Fruit fly (Drosophila melanogaster) whole organism, embryonic: ENCODE measurements around the gene CG32573.

Experiments
- Asciz ChIP-seq: fragments of 200-800 bp; sonication (Bioruptor generic); optimal IDR thresholded peaks from 2 replicates; lab custom pipeline; 2017; ENCODE audit warnings: missing biosample characterization, mild to moderate bottlenecking, missing genetic modification characterization, missing genetic modification reagents
- BEAF-32 ChIP-seq: fragments of 200-800 bp; sonication (Bioruptor generic); optimal IDR thresholded peaks from 3 replicates; lab custom pipeline; 2017; ENCODE audit warnings: missing biosample characterization, missing genetic modification characterization, mild to moderate bottlenecking, moderate library complexity, missing genetic modification reagents
- CG10366 ChIP-seq: fragments of 200-800 bp; sonication (Bioruptor generic); IDR thresholded peaks from 2 replicates; pipeline ENCODE4 v1.3.6; 2022; ENCODE audit warnings: missing biosample characterization, missing genetic modification characterization
- CG11723 ChIP-seq: fragments of 200-800 bp; sonication (Bioruptor generic); optimal IDR thresholded peaks from 2 replicates; lab custom pipeline; 2017; ENCODE audit warnings: missing biosample characterization, mild to moderate bottlenecking, missing genetic modification characterization
- CG1233 ChIP-seq: fragments of 200-800 bp; sonication (Bioruptor generic); optimal IDR thresholded peaks from 4 replicates; lab custom pipeline; 2018; ENCODE audit warnings: missing biosample characterization, mild to moderate bottlenecking, missing genetic modification characterization
- CG12659 ChIP-seq: fragments of 200-800 bp; sonication (Bioruptor generic); optimal IDR thresholded peaks from 3 replicates; lab custom pipeline; 2017; ENCODE audit warnings: mild to moderate bottlenecking, missing biosample characterization, missing genetic modification reagents, missing genetic modification characterization
- CG13123 ChIP-seq: fragments of 200-800 bp; sonication (Bioruptor generic); optimal IDR thresholded peaks from 2 replicates; lab custom pipeline; 2016; ENCODE audit warnings: missing biosample characterization, missing genetic modification characterization
- CG14050 ChIP-seq: fragments of 200-800 bp; sonication (Bioruptor generic); IDR thresholded peaks from 3 replicates; pipeline ENCODE4 v1.3.6; 2022; ENCODE audit warnings: missing biosample characterization, missing genetic modification characterization
- CG14441 ChIP-seq: fragments of 200-800 bp; sonication (Bioruptor generic); IDR thresholded peaks from 2 replicates; pipeline ENCODE4 v1.3.6; 2022; ENCODE audit warnings: missing biosample characterization, missing genetic modification characterization
- CG15011 ChIP-seq: fragments of 200-800 bp; sonication (Bioruptor generic); optimal IDR thresholded peaks from 3 replicates; lab custom pipeline; 2018; ENCODE audit warnings: missing biosample characterization, mild to moderate bottlenecking, missing genetic modification characterization
- CG15073 ChIP-seq: fragments of 200-800 bp; sonication (Bioruptor generic); optimal IDR thresholded peaks from 2 replicates; lab custom pipeline; 2016; ENCODE audit warnings: missing biosample characterization, missing genetic modification characterization
- CG15269 ChIP-seq: fragments of 200-800 bp; sonication (Bioruptor generic); optimal IDR thresholded peaks from 2 replicates; lab custom pipeline; 2018; ENCODE audit warnings: missing biosample characterization, mild to moderate bottlenecking, missing genetic modification characterization, moderate library complexity
- CG17612 ChIP-seq: fragments of 200-800 bp; sonication (Bioruptor generic); IDR thresholded peaks from 2 replicates; pipeline ENCODE4 v1.3.6; 2022; ENCODE audit warnings: missing biosample characterization, missing genetic modification characterization
- CG2120 ChIP-seq: fragments of 200-800 bp; sonication (Bioruptor generic); optimal IDR thresholded peaks from 3 replicates; lab custom pipeline; 2016; ENCODE audit warnings: missing biosample characterization, missing genetic modification characterization
- CG2129 ChIP-seq: fragments of 200-800 bp; sonication (Bioruptor generic); IDR thresholded peaks from 2 replicates; pipeline ENCODE4 v1.3.6; 2022; ENCODE audit warnings: missing biosample characterization, missing genetic modification characterization; ENCODE audit not compliant: partially characterized antibody
- CG31224 ChIP-seq: fragments of 200-800 bp; sonication (Bioruptor generic); IDR thresholded peaks from 2 replicates; pipeline ENCODE4 v1.3.6; 2022; ENCODE audit warnings: missing biosample characterization, missing genetic modification characterization
- CG32767 ChIP-seq: fragments of 200-800 bp; sonication (Bioruptor generic); IDR thresholded peaks from 2 replicates; pipeline ENCODE4 v1.3.6; 2022; ENCODE audit warnings: missing biosample characterization, missing genetic modification characterization
- CG34376 ChIP-seq: fragments of 200-800 bp; sonication (Bioruptor generic); optimal IDR thresholded peaks from 2 replicates; lab custom pipeline; 2018; ENCODE audit warnings: missing biosample characterization, mild to moderate bottlenecking, missing genetic modification characterization
- CG42726 ChIP-seq: fragments of 200-800 bp; sonication (Bioruptor generic); IDR thresholded peaks from 2 replicates; pipeline ENCODE4 v1.3.6; 2022; ENCODE audit warnings: missing biosample characterization, missing genetic modification characterization; ENCODE audit not compliant: partially characterized antibody
- CG4282 ChIP-seq: fragments of 200-800 bp; sonication (Bioruptor generic); optimal IDR thresholded peaks from 2 replicates; lab custom pipeline; 2016; ENCODE audit warnings: missing biosample characterization, missing genetic modification characterization
- CG8281 ChIP-seq: fragments of 200-800 bp; sonication (Bioruptor generic); optimal IDR thresholded peaks from 2 replicates; lab custom pipeline; 2018; ENCODE audit warnings: missing biosample characterization, mild to moderate bottlenecking, missing genetic modification characterization, moderate library complexity
- CG8924 ChIP-seq: fragments of 200-800 bp; optimal IDR thresholded peaks from 3 replicates; lab custom pipeline; 2019; ENCODE audit warnings: missing biosample characterization, mild to moderate bottlenecking, missing genetic modification characterization, moderate library complexity
- D19A ChIP-seq: fragments of 200-800 bp; optimal IDR thresholded peaks from 3 replicates; lab custom pipeline; 2019; ENCODE audit warnings: missing biosample characterization, mild to moderate bottlenecking, missing genetic modification characterization, moderate library complexity
- Gsc ChIP-seq: fragments of 200-800 bp; sonication (Bioruptor generic); IDR thresholded peaks from 2 replicates; pipeline ENCODE4 v1.3.6; 2022; ENCODE audit warnings: missing biosample characterization, missing genetic modification characterization
- Mrtf ChIP-seq: fragments of 200-800 bp; sonication (Bioruptor generic); IDR thresholded peaks from 3 replicates; pipeline ENCODE4 v1.3.6; 2022; ENCODE audit warnings: missing biosample characterization, missing genetic modification characterization
- Oaz ChIP-seq: fragments of 200-800 bp; sonication (Bioruptor generic); IDR thresholded peaks from 2 replicates; pipeline ENCODE4 v1.3.6; 2022; ENCODE audit warnings: missing biosample characterization, missing genetic modification characterization
- Opbp ChIP-seq: fragments of 200-800 bp; sonication (Bioruptor generic); IDR thresholded peaks from 3 replicates; pipeline ENCODE4 v1.3.6; 2022; ENCODE audit warnings: missing biosample characterization, missing genetic modification characterization; ENCODE audit not compliant: partially characterized antibody
- Sin3A ChIP-seq: fragments of >200 bp; optimal IDR thresholded peaks from 2 replicates; lab custom pipeline; 2018
- ase ChIP-seq: fragments of 200-800 bp; sonication (Bioruptor generic); IDR thresholded peaks from 3 replicates; pipeline ENCODE4 v1.3.6; 2022; ENCODE audit warnings: missing biosample characterization, missing genetic modification characterization
- cad ChIP-seq: fragments of >200 bp; optimal IDR thresholded peaks from 2 replicates; lab custom pipeline; 2017; ENCODE audit warnings: missing biosample characterization, missing genetic modification characterization
- cg ChIP-seq: fragments of 200-800 bp; sonication (Bioruptor generic); optimal IDR thresholded peaks from 3 replicates; lab custom pipeline; 2019; ENCODE audit warnings: missing biosample characterization, mild to moderate bottlenecking, missing genetic modification characterization, moderate library complexity
- chn ChIP-seq: fragments of 200-800 bp; sonication (Bioruptor generic); optimal IDR thresholded peaks from 2 replicates; lab custom pipeline; 2016; ENCODE audit warnings: missing biosample characterization, missing genetic modification characterization
- da ChIP-seq: fragments of 200-800 bp; sonication (Bioruptor generic); optimal IDR thresholded peaks from 2 replicates; lab custom pipeline; 2016; ENCODE audit warnings: missing biosample characterization, missing genetic modification characterization
- dm ChIP-seq: fragments of 200-800 bp; sonication (Bioruptor generic); optimal IDR thresholded peaks from 3 replicates; lab custom pipeline; 2016; ENCODE audit warnings: missing biosample characterization, missing genetic modification characterization
- dmrt11E ChIP-seq: fragments of 200-800 bp; sonication (Bioruptor generic); optimal IDR thresholded peaks from 3 replicates; lab custom pipeline; 2018; ENCODE audit warnings: missing biosample characterization, mild to moderate bottlenecking, missing genetic modification characterization, moderate library complexity
- gem ChIP-seq: fragments of 200-800 bp; sonication (Bioruptor generic); optimal IDR thresholded peaks from 2 replicates; lab custom pipeline; 2019; ENCODE audit warnings: missing biosample characterization, mild to moderate bottlenecking, missing genetic modification characterization, moderate library complexity
- gfzf ChIP-seq: fragments of 200-800 bp; sonication (Bioruptor generic); optimal IDR thresholded peaks from 2 replicates; lab custom pipeline; 2016; ENCODE audit warnings: missing biosample characterization, mild to moderate bottlenecking, missing genetic modification characterization, moderate library complexity
- hkb ChIP-seq, 2 experiments: fragments of 200-800 bp in 1 of 2; fragments of >200 bp in 1 of 2; sonication (Bioruptor generic) in 1 of 2; IDR thresholded peaks in 1 of 2; optimal IDR thresholded peaks in 1 of 2; 2 replicates each; pipeline versions ENCODE4 v1.3.6 to Lab custom; 2017 to 2022; ENCODE audit warnings: missing biosample characterization in 1 of 2, missing genetic modification characterization in 1 of 2
- inv ChIP-seq: fragments of 200-800 bp; sonication (Bioruptor generic); IDR thresholded peaks from 2 replicates; pipeline ENCODE4 v1.3.6; 2022; ENCODE audit warnings: missing biosample characterization, missing genetic modification characterization; ENCODE audit not compliant: partially characterized antibody
- knrl ChIP-seq: fragments of 200-800 bp; sonication (Bioruptor generic); IDR thresholded peaks from 3 replicates; pipeline ENCODE4 v1.3.6; 2022; ENCODE audit warnings: missing biosample characterization, missing genetic modification characterization; ENCODE audit not compliant: partially characterized antibody
- pb ChIP-seq: fragments of 200-800 bp; sonication (Bioruptor generic); optimal IDR thresholded peaks from 3 replicates; lab custom pipeline; 2016; ENCODE audit warnings: missing biosample characterization, missing genetic modification characterization
- phol ChIP-seq: fragments of 200-800 bp; sonication (Bioruptor generic); optimal IDR thresholded peaks from 3 replicates; lab custom pipeline; 2018; ENCODE audit warnings: missing biosample characterization, mild to moderate bottlenecking, missing genetic modification characterization, moderate library complexity
- ro ChIP-seq: fragments of 200-800 bp; sonication (Bioruptor generic); IDR thresholded peaks from 2 replicates; pipeline ENCODE4 v1.3.6; 2022; ENCODE audit warnings: missing biosample characterization, missing genetic modification characterization
- run ChIP-seq: fragments of 200-800 bp; sonication (Bioruptor generic); optimal IDR thresholded peaks from 3 replicates; lab custom pipeline; 2018; ENCODE audit warnings: missing biosample characterization, mild to moderate bottlenecking, missing genetic modification characterization
- schlank ChIP-seq: fragments of 200-800 bp; sonication (Bioruptor generic); optimal IDR thresholded peaks from 2 replicates; lab custom pipeline; 2018; ENCODE audit warnings: missing biosample characterization, mild to moderate bottlenecking, missing genetic modification characterization
- sim ChIP-seq: fragments of 200-800 bp; sonication (Bioruptor generic); IDR thresholded peaks from 2 replicates; pipeline ENCODE4 v1.3.6; 2022; ENCODE audit warnings: missing biosample characterization, missing genetic modification characterization
- tgo ChIP-seq: fragments of 200-800 bp; sonication (Bioruptor generic); IDR thresholded peaks from 3 replicates; pipeline ENCODE4 v1.3.6; 2022; ENCODE audit warnings: missing biosample characterization, missing genetic modification characterization
- ttk ChIP-seq: fragments of 200-800 bp; sonication (Bioruptor generic); IDR thresholded peaks from 2 replicates; pipeline ENCODE4 v2.1.2; 2022; ENCODE audit warnings: missing biosample characterization, missing genetic modification characterization
- vfl ChIP-seq: fragments of 200-800 bp; sonication (Bioruptor generic); optimal IDR thresholded peaks from 2 replicates; lab custom pipeline; 2016; ENCODE audit warnings: missing biosample characterization, missing genetic modification characterization

Gene CG32573

DNA sequence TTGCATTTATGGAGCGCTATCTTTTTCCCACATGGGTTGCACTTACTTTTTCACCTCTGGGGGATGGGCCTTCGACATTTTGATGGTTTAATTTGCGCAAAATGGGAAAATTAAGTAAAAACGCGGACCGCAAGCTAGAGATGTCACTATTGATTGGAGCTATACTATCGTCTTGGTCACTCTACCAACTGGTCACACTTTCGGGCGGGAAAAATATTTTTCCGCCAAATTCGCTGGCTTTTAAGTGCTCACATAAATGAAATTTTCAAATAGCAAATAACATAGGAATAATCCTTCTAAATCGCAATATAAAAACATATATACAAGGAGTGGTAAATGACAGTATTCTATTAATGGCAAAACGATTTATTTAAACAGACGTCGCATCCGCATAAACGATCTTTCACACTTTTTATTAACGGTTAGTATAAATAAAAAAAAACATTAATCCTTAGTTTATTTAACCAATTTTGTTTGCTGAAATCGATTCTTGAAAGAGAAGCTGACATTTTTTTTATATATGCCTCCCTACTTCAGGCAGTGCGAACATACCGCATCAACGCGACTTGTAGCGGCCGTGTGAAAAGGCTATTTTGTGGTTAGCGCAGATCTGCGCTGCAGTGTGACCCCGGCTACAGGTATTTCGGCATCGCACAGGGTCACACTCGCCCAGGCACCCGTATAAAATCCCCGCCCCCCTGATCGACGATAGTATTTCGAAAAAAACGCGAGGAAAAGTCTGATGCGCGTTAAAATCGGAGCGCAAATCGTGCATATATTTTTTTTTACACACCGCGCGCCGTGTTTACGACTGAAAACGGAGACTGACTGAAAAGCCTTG, 10.7 kb upstream of the CG32573 start, which contains the start of the genes SNRPG and mthl1 (continued):
- TF ChIP-seq CG14050 (GFP tag; lab: Robert Waterston, UW) (peak; percentile 63), CG42726 (GFP tag; lab: Robert Waterston, UW) (peak; percentile 80), chn (GFP tag; lab: Kevin White, UChicago) (peak; percentile 90), schlank (tag; lab: Kevin White, UChicago) (no peak), da (GFP tag; lab: Kevin White, UChicago) (peak; percentile 43), Gsc (peak; percentile 92), knrl (GFP tag; lab: Robert Waterston, UW) (peak; percentile 75), dm (peak; percentile 48), phol (tag; lab: Kevin White, UChicago) (peak; percentile 84), CG14441 (GFP tag; lab: Robert Waterston, UW) (peak; percentile 96), ro (GFP tag; lab: Robert Waterston, UW) (peak; percentile 78), ttk (GFP tag; lab: Robert Waterston, UW) (peak; percentile 93), BEAF-32 (peak; percentile 83), gem (tag; lab: Kevin White, UChicago) (peak; percentile 87), Oaz (GFP tag; lab: Robert Waterston, UW) (peak; percentile 85), sim (GFP tag; lab: Robert Waterston, UW) (peak; percentile 60; the same call in 1 of the 2 replicates), dmrt11E (tag; lab: Kevin White, UChicago) (peak; percentile 64), cg (GFP tag; lab: Kevin White, UChicago) (no peak), inv (GFP tag; lab: Robert Waterston, UW) (peak; percentile 74), Sin3A (lab: Kevin White, UChicago) (peak; percentile 74), CG15073 (GFP tag; lab: Kevin White, UChicago) (peak; percentile 44), CG8281 (tag; lab: Kevin White, UChicago) (no peak), CG2129 (GFP tag; lab: Robert Waterston, UW) (no peak), run (tag; lab: Kevin White, UChicago) (no peak), CG8924 (tag; lab: Kevin White, UChicago) (peak; percentile 36), vfl (GFP tag; lab: Kevin White, UChicago) (peak; percentile 82), CG17612 (GFP tag; lab: Robert Waterston, UW) (peak; percentile 85), CG11723 (GFP tag; lab: Kevin White, UChicago) (peak; percentile 52), tgo (peak; percentile 92), CG32767 (GFP tag; lab: Robert Waterston, UW) (peak; percentile 76; the same call in 1 of the 2 replicates), CG15269 (peak; percentile 74), Opbp (GFP tag; lab: Robert Waterston, UW) (peak; percentile 70), Mrtf (GFP tag; lab: Robert Waterston, UW) (peak; percentile 95), CG34376 (peak; percentile 31), ase (peak; percentile 94), pb (GFP tag; lab: Kevin White, UChicago) (peak; percentile 49), CG4282 (GFP tag; lab: Kevin White, UChicago) (peak; percentile 52), CG31224 (GFP tag; lab: Robert Waterston, UW) (peak; percentile 83), CG1233 (peak; percentile 71), gfzf (GFP tag; lab: Kevin White, UChicago) (peak; percentile 72), CG15011 (GFP tag; lab: Kevin White, UChicago) (no peak), D19A (no peak), CG2120 (peak; percentile 92), cad (GFP tag; lab: Kevin White, UChicago) (no peak), CG13123 (GFP tag; lab: Kevin White, UChicago) (peak; percentile 29), CG12659 (GFP tag; lab: Kevin White, UChicago) (peak; percentile 86), CG10366 (GFP tag; lab: Robert Waterston, UW) (peak; percentile 49), hkb (optimal IDR thresholded peaks at IDR 0.05; lab: Kevin White, UChicago) (peak; percentile 11), hkb (GFP tag; IDR thresholded peaks at IDR 0.05; lab: Robert Waterston, UW) (peak; percentile 82), Asciz (GFP tag; lab: Kevin White, UChicago) (no peak)
